Worm (Caenorhabditis elegans) whole organism, midembryonic: ENCODE results near the gene fipr-27.

Experiments used
- T22C8.4 ChIP-seq: fragments of 200-800 bp; sonication (Bioruptor generic); IDR thresholded peaks from 2 replicates; pipeline ENCODE4 v1.3.6; 2022; ENCODE audit warnings: missing genetic modification characterization, missing compliant biosample characterization
- klf-2 ChIP-seq: fragments of 200-800 bp; sonication (Bioruptor generic); conservative IDR thresholded peaks from 2 replicates; pipeline ENCODE4 v1.3.6; 2022; ENCODE audit warnings: missing genetic modification reagents, missing genetic modification characterization, missing compliant biosample characterization
- tab-1 ChIP-seq: fragments of 200-800 bp; sonication (Bioruptor generic); IDR thresholded peaks from 2 replicates; pipeline ENCODE4 v1.3.6; 2022; ENCODE audit warnings: missing genetic modification characterization, missing compliant biosample characterization
- ztf-23 ChIP-seq: fragments of 200-800 bp; sonication (Bioruptor generic); IDR thresholded peaks from 2 replicates; pipeline ENCODE4 v1.3.6; 2022; ENCODE audit warnings: missing genetic modification reagents, missing genetic modification characterization, missing compliant biosample characterization

- TF ChIP-seq ztf-23 (no peak), klf-2 (GFP tag; lab: Robert Waterston, UW) (no peak), tab-1 (no peak), T22C8.4 (GFP tag; lab: Robert Waterston, UW) (no peak)
Observed at ce11 chrIV:16627676-16628075, 3.0 kb upstream of the fipr-27 start, which contains the start of gene fipr-28.
